Fruit fly (Drosophila melanogaster): Measurements from ENCODE around the gene Gr97a.

DNA sequence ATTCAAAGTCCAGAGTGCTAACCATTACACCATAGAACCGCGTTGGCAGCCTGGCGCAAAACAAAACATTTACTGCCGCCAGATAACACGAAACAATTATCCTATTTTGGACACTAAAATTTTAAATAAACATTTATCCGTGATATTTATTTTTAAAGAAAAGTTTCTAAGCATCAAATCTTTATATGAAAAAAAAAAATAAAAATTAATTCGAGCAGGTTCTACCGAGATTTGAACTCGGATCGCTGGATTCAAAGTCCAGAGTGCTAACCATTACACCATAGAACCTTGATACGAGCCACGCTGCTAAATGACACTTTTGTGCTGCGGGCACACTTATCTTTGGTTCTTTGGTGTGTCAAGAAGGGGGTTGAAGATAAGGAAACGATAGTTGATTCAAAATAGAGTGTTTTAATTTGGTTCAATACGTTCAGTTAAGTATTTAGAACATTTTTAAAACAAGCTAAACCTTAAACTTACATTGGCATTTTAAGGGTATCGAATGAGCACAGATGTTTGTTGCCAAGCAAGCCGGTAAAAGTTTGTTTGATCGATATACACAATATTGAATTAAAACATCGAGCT, 18.9 kb downstream of the Gr97a start, which contains the start of gene Spag1:
- TF ChIP-seq CG7101 (tag; optimal IDR thresholded peaks at IDR 0.05) (peak; percentile 29), Hr96 (GFP tag; optimal IDR thresholded peaks at IDR 0.05) (peak; percentile 85), Mnt (GFP tag; optimal IDR thresholded peaks at IDR 0.05) (peak; percentile 32), Crg-1 (GFP tag; optimal IDR thresholded peaks at IDR 0.05) (no peak), pad (GFP tag; optimal IDR thresholded peaks at IDR 0.05) (no peak), cic (GFP tag; optimal IDR thresholded peaks at IDR 0.05) (peak; percentile 32), ovo (GFP tag; optimal IDR thresholded peaks at IDR 0.05) (no peak), cnc (optimal IDR thresholded peaks at IDR 0.05) (no peak), CG5204 (GFP tag; optimal IDR thresholded peaks at IDR 0.05) (peak; percentile 75), CG14711 (tag; optimal IDR thresholded peaks at IDR 0.05) (peak; percentile 1)
